Worm (Caenorhabditis elegans) whole organism, young adult: ENCODE data around the gene Y46H3A.5.

Experiments
- K11D2.4 ChIP-seq: fragments of 200-800 bp; sonication (Bioruptor generic); IDR thresholded peaks from 2 replicates; pipeline ENCODE4 v1.3.6; 2022; ENCODE audit warnings: missing genetic modification reagents, missing genetic modification characterization, missing compliant biosample characterization
- T26A5.8 ChIP-seq: sonication (generic microtip); optimal IDR thresholded peaks from 2 replicates; lab custom pipeline; 2016; ENCODE audit warnings: missing genetic modification characterization, missing compliant biosample characterization
- aptf-2 ChIP-seq: fragments of 200-800 bp; sonication (Bioruptor generic); conservative IDR thresholded peaks from 2 replicates; pipeline ENCODE4 v1.3.6; 2022; ENCODE audit warnings: missing genetic modification reagents, missing genetic modification characterization, missing compliant biosample characterization
- efl-1 ChIP-seq: fragments of 150-350 bp; optimal IDR thresholded peaks from 2 replicates; lab custom pipeline; 2014; ENCODE audit warnings: missing biosample characterization, missing genetic modification reagents, missing genetic modification characterization
- lag-1 ChIP-seq: fragments of 200-800 bp; sonication (Bioruptor generic); IDR thresholded peaks from 2 replicates; pipeline ENCODE4 v1.3.6; 2022; ENCODE audit warnings: missing genetic modification reagents, missing genetic modification characterization, missing compliant biosample characterization
- mxl-1 ChIP-seq: sonication (generic microtip); optimal IDR thresholded peaks from 2 replicates; lab custom pipeline; 2016; ENCODE audit warnings: missing genetic modification characterization, missing compliant biosample characterization
- nhr-90 ChIP-seq: sonication (generic microtip); optimal IDR thresholded peaks from 2 replicates; lab custom pipeline; 2016; ENCODE audit warnings: missing genotype, mild to moderate bottlenecking, missing genetic modification characterization, missing compliant biosample characterization
- snpc-4 ChIP-seq, 5 experiments: fragments of 150-350 bp in 1 of 5; sonication (generic microtip) in 4 of 5; optimal IDR thresholded peaks; 2 replicates each; lab custom pipeline; 2014 to 2018; ENCODE audit warnings: missing genetic modification characterization in 5 of 5, missing biosample characterization in 3 of 5, antibody characterized with exemption in 2 of 5, mild to moderate bottlenecking in 2 of 5, missing compliant biosample characterization in 2 of 5, missing genotype in 2 of 5, moderate library complexity in 2 of 5, missing genetic modification reagents in 1 of 5

- no peak for TF ChIP-seq nhr-90 (tag; lab: Kevin White, UChicago)
- TF ChIP-seq lag-1 (GFP tag; lab: Robert Waterston, UW): no peak
- TF ChIP-seq aptf-2 (GFP tag; lab: Robert Waterston, UW): no peak
- TF ChIP-seq K11D2.4 (GFP tag; lab: Robert Waterston, UW): no peak
- no peak for TF ChIP-seq mxl-1
- TF ChIP-seq efl-1: no peak
- no peak for TF ChIP-seq snpc-4 (GFP tag; optimal IDR thresholded peaks at IDR 0.05; lab: Kevin White, UChicago)
- no peak for TF ChIP-seq snpc-4 (tag; optimal IDR thresholded peaks at IDR 0.05; lab: Kevin White, UChicago)
- TF ChIP-seq T26A5.8 (tag; lab: Kevin White, UChicago): no peak
Observed at ce11 chrV:1803043-1803442, 11.6 kb downstream of the Y46H3A.5 start, which contains the start of gene srt-41.
